Worm (Caenorhabditis elegans): ENCODE measurements around the gene T24F1.7.

Gene T24F1.7

ce11 chrII:11344554-11344953 lies 32.2 kb downstream of the T24F1.7 start:
- peak; percentile 91 for TF ChIP-seq aha-1 (tag)
- TF ChIP-seq daf-19 (GFP tag; conservative IDR thresholded peaks at IDR 0.05), result no peak

ce11 chrII:11345570-11346029 lies 33.3 kb downstream of the T24F1.7 start, which contains the start of gene nduf-11:
Gene nduf-11, minus strand, starts transcription at chrII:11345620.
- TF ChIP-seq snpc-1.2 (GFP tag; IDR thresholded peaks at IDR 0.05) (0 out of 2 replicates have a peak, but pooled peaks have one; percentile 28), lin-38 (GFP tag; IDR thresholded peaks at IDR 0.05) (peak; percentile 90), lin-29 (GFP tag; IDR thresholded peaks at IDR 0.05) (0 out of 2 replicates have a peak, but pooled peaks have one; percentile 41), R02D3.7 (tag; optimal IDR thresholded peaks at IDR 0.05) (no peak), lin-13 (GFP tag; optimal IDR thresholded peaks at IDR 0.05) (peak; percentile 53), gei-8 (GFP tag; optimal IDR thresholded peaks at IDR 0.05) (no peak), mes-2 (tag; optimal IDR thresholded peaks at IDR 0.05; ENCODE audit: poor library complexity, severe bottlenecking) (peak; percentile 86), rbr-2 (tag; optimal IDR thresholded peaks at IDR 0.05) (peak; percentile 77), unc-130 (GFP tag; optimal IDR thresholded peaks at IDR 0.05) (peak; percentile 28), mxl-2 (GFP tag; conservative IDR thresholded peaks at IDR 0.05) (no peak), zfp-2 (tag; optimal IDR thresholded peaks at IDR 0.05) (no peak), lir-3 (tag; optimal IDR thresholded peaks at IDR 0.05) (no peak), F49E8.2 (tag; optimal IDR thresholded peaks at IDR 0.05; ENCODE audit: borderline replicate concordance) (peak; percentile 41), ces-1 (GFP tag; optimal IDR thresholded peaks at IDR 0.05) (no peak), egl-43 (GFP tag; IDR thresholded peaks at IDR 0.05) (0 out of 2 replicates have a peak, but pooled peaks have one; percentile 3), nhr-42 (GFP tag; IDR thresholded peaks at IDR 0.05) (peak; percentile 25; the same call in 1 of the 2 replicates), duxl-1 (tag; optimal IDR thresholded peaks at IDR 0.05; ENCODE audit: poor library complexity) (peak; percentile 55), dpl-1 (GFP tag; optimal IDR thresholded peaks at IDR 0.05) (peak; percentile 97), hlh-30 (tag; optimal IDR thresholded peaks at IDR 0.05; ENCODE audit: insufficient read depth) (peak; percentile 85), F10B5.3 (tag; optimal IDR thresholded peaks at IDR 0.05) (peak; percentile 49), lin-1 (GFP tag; IDR thresholded peaks at IDR 0.05) (no peak), nhr-237 (tag; optimal IDR thresholded peaks at IDR 0.05) (no peak), ceh-44 (GFP tag; IDR thresholded peaks at IDR 0.05) (no peak), spr-1 (tag; optimal IDR thresholded peaks at IDR 0.05) (peak; percentile 56), dmd-6 (GFP tag; IDR thresholded peaks at IDR 0.05) (peak; percentile 63), nhr-76 (tag; optimal IDR thresholded peaks at IDR 0.05) (no peak), T20F7.1 (GFP tag; optimal IDR thresholded peaks at IDR 0.05) (no peak), zag-1 (tag; optimal IDR thresholded peaks at IDR 0.05) (no peak), daf-12 (tag; optimal IDR thresholded peaks at IDR 0.05) (no peak), ctbp-1 (GFP tag; IDR thresholded peaks at IDR 0.05) (peak; percentile 62; the same call in 1 of the 2 replicates), mdl-1 (tag; optimal IDR thresholded peaks at IDR 0.05) (peak in 1 of 2 experiments; percentile 19), dve-1 (tag; optimal IDR thresholded peaks at IDR 0.05; ENCODE audit: insufficient read depth) (peak; percentile 84), mep-1 (tag; optimal IDR thresholded peaks at IDR 0.05) (peak; percentile 89), hif-1 (tag; optimal IDR thresholded peaks at IDR 0.05) (peak in 1 of 2 experiments; percentile 42), zip-2 (tag; optimal IDR thresholded peaks at IDR 0.05) (peak; percentile 47), madf-9 (GFP tag; conservative IDR thresholded peaks at IDR 0.05) (no peak), F44E2.7 (GFP tag; IDR thresholded peaks at IDR 0.05) (no peak), ceh-28 (tag; optimal IDR thresholded peaks at IDR 0.05) (no peak), fkh-10 (GFP tag; optimal IDR thresholded peaks at IDR 0.05) (peak; percentile 29), tag-97 (GFP tag; IDR thresholded peaks at IDR 0.05) (no peak), mxl-3 (GFP tag; optimal IDR thresholded peaks at IDR 0.05) (no peak), dmd-9 (GFP tag; IDR thresholded peaks at IDR 0.05) (no peak), aha-1 (tag) (peak; percentile 96), nhr-6 (tag; optimal IDR thresholded peaks at IDR 0.05) (peak; percentile 75), mdt-29 (GFP tag; IDR thresholded peaks at IDR 0.05) (peak; percentile 29; the same call in 1 of the 2 replicates), nhr-77 (tag; optimal IDR thresholded peaks at IDR 0.05) (peak; percentile 76), daf-16 (GFP tag; optimal IDR thresholded peaks at IDR 0.05) (peak in 1 of 2 experiments; percentile 57), daf-16 (tag; optimal IDR thresholded peaks at IDR 0.05) (peak; percentile 63)
